Worm (Caenorhabditis elegans) whole organism, young adult: ENCODE measurements around the gene ymel-1.
A peak's percentile ranks its signal among the peaks of the same experiment; 100 is the strongest.

ENCODE experiments used
- B0019.2 ChIP-seq: fragments of 200-800 bp; sonication (Bioruptor generic); conservative IDR thresholded peaks from 2 replicates; pipeline ENCODE4 v1.3.6; 2022; ENCODE audit warnings: missing genetic modification reagents, missing genetic modification characterization, missing compliant biosample characterization
- C06A6.2 ChIP-seq: fragments of 200-800 bp; sonication (Bioruptor generic); conservative IDR thresholded peaks from 2 replicates; pipeline ENCODE4 v1.3.6; 2022; ENCODE audit warnings: missing genetic modification characterization, missing compliant biosample characterization
- C17E4.6 ChIP-seq: fragments of 200-800 bp; sonication (Bioruptor generic); IDR thresholded peaks from 2 replicates; pipeline ENCODE4 v1.3.6; 2022; ENCODE audit warnings: missing genetic modification reagents, missing genetic modification characterization, missing compliant biosample characterization
- D2030.7 ChIP-seq: fragments of 200-800 bp; sonication (Bioruptor generic); IDR thresholded peaks from 2 replicates; pipeline ENCODE4 v1.3.6; 2022; ENCODE audit warnings: missing genetic modification reagents, missing genetic modification characterization, missing compliant biosample characterization
- F23B12.7 ChIP-seq: sonication (generic microtip); optimal IDR thresholded peaks from 2 replicates; lab custom pipeline; 2017; ENCODE audit warnings: missing genetic modification characterization, mild to moderate bottlenecking, missing compliant biosample characterization, antibody characterized with exemption, moderate library complexity; ENCODE audit not compliant: insufficient read depth
- F49E8.2 ChIP-seq: sonication (generic microtip); optimal IDR thresholded peaks from 3 replicates; lab custom pipeline; 2017; ENCODE audit warnings: missing genetic modification characterization, mild to moderate bottlenecking, missing compliant biosample characterization, antibody characterized with exemption, moderate library complexity; ENCODE audit not compliant: insufficient read depth
- F55B11.4 ChIP-seq: sonication (generic microtip); optimal IDR thresholded peaks from 2 replicates; lab custom pipeline; 2016; ENCODE audit warnings: missing compliant biosample characterization, missing genetic modification characterization, borderline replicate concordance; ENCODE audit not compliant: insufficient read depth
- F57A8.1 ChIP-seq: fragments of 200-800 bp; sonication (Bioruptor generic); optimal IDR thresholded peaks from 2 replicates; lab custom pipeline; 2018; ENCODE audit warnings: mild to moderate bottlenecking, missing genetic modification characterization, moderate library complexity, missing compliant biosample characterization
- T07F8.4 ChIP-seq: sonication (generic microtip); optimal IDR thresholded peaks from 2 replicates; lab custom pipeline; 2016; ENCODE audit warnings: mild to moderate bottlenecking, missing genetic modification characterization, moderate library complexity, missing compliant biosample characterization
- Y53F4B.3 ChIP-seq: fragments of 200-800 bp; sonication (Bioruptor generic); IDR thresholded peaks from 2 replicates; pipeline ENCODE4 v1.3.6; 2022; ENCODE audit warnings: missing genetic modification reagents, missing genetic modification characterization, missing compliant biosample characterization
- Y56A3A.18 ChIP-seq: fragments of 200-800 bp; sonication (Bioruptor generic); IDR thresholded peaks from 2 replicates; pipeline ENCODE4 v1.3.6; 2022; ENCODE audit warnings: missing genetic modification reagents, missing genetic modification characterization, missing compliant biosample characterization
- Y67H2A.10 ChIP-seq: fragments of 200-800 bp; sonication (Bioruptor generic); conservative IDR thresholded peaks from 2 replicates; pipeline ENCODE4 v1.3.6; 2022; ENCODE audit warnings: missing genetic modification reagents, missing genetic modification characterization, missing compliant biosample characterization
- Y95B8A.8 ChIP-seq: fragments of 200-800 bp; sonication (Bioruptor generic); IDR thresholded peaks from 2 replicates; pipeline ENCODE4 v1.3.6; 2022; ENCODE audit warnings: missing genetic modification reagents, missing genetic modification characterization, missing compliant biosample characterization
- ZK185.1 ChIP-seq: sonication (generic microtip); optimal IDR thresholded peaks from 2 replicates; lab custom pipeline; 2016; ENCODE audit warnings: mild to moderate bottlenecking, missing genetic modification characterization, missing compliant biosample characterization; ENCODE audit not compliant: poor library complexity, severe bottlenecking
- ama-1 ChIP-seq, 3 experiments: fragments of 150-350 bp in 1 of 3; sonication (generic microtip) in 2 of 3; optimal IDR thresholded peaks; 2 replicates each; lab custom pipeline; 2014 to 2018; ENCODE audit warnings: missing biosample characterization in 2 of 3, missing genetic modification characterization in 2 of 3, missing genetic modification reagents in 2 of 3
- aptf-2 ChIP-seq: fragments of 200-800 bp; sonication (Bioruptor generic); conservative IDR thresholded peaks from 2 replicates; pipeline ENCODE4 v1.3.6; 2022; ENCODE audit warnings: missing genetic modification reagents, missing genetic modification characterization, missing compliant biosample characterization
- aptf-3 ChIP-seq: fragments of 200-800 bp; sonication (Bioruptor generic); IDR thresholded peaks from 2 replicates; pipeline ENCODE4 v1.3.6; 2022; ENCODE audit warnings: missing genetic modification characterization, missing compliant biosample characterization
- atf-7 ChIP-seq: sonication (generic microtip); optimal IDR thresholded peaks from 2 replicates; lab custom pipeline; 2017; ENCODE audit warnings: mild to moderate bottlenecking, missing genetic modification characterization, missing compliant biosample characterization
- athp-1 ChIP-seq: sonication (generic microtip); optimal IDR thresholded peaks from 2 replicates; lab custom pipeline; 2017; ENCODE audit warnings: mild to moderate bottlenecking, missing genetic modification characterization, missing compliant biosample characterization
- attf-5 ChIP-seq: fragments of 200-800 bp; sonication (Bioruptor generic); optimal IDR thresholded peaks from 2 replicates; lab custom pipeline; 2018; ENCODE audit warnings: mild to moderate bottlenecking, missing genetic modification characterization, missing compliant biosample characterization
- bed-2 ChIP-seq: fragments of 200-800 bp; sonication (Bioruptor generic); IDR thresholded peaks from 2 replicates; pipeline ENCODE4 v1.3.6; 2022; ENCODE audit warnings: missing genetic modification reagents, missing genetic modification characterization, missing compliant biosample characterization
- ceh-100 ChIP-seq: fragments of 200-800 bp; sonication (Bioruptor generic); IDR thresholded peaks from 2 replicates; pipeline ENCODE4 v1.3.6; 2022; ENCODE audit warnings: missing genetic modification reagents, missing genetic modification characterization, missing compliant biosample characterization
- ceh-79 ChIP-seq: sonication (generic microtip); optimal IDR thresholded peaks from 2 replicates; lab custom pipeline; 2017; ENCODE audit warnings: mild to moderate bottlenecking, missing genetic modification characterization, missing compliant biosample characterization
- dpl-1 ChIP-seq: fragments of 150-350 bp; optimal IDR thresholded peaks from 2 replicates; lab custom pipeline; 2014; ENCODE audit warnings: missing biosample characterization, missing genetic modification reagents, missing genetic modification characterization
- efl-1 ChIP-seq: fragments of 150-350 bp; optimal IDR thresholded peaks from 2 replicates; lab custom pipeline; 2014; ENCODE audit warnings: missing biosample characterization, missing genetic modification reagents, missing genetic modification characterization
- egl-18 ChIP-seq: fragments of 200-800 bp; sonication (Bioruptor generic); IDR thresholded peaks from 2 replicates; pipeline ENCODE4 v1.3.6; 2022; ENCODE audit warnings: missing genetic modification reagents, missing genetic modification characterization, missing compliant biosample characterization
- ekl-4 ChIP-seq: fragments of 200-800 bp; sonication (Bioruptor generic); IDR thresholded peaks from 2 replicates; pipeline ENCODE4 v1.3.6; 2022; ENCODE audit warnings: missing genetic modification reagents, missing genetic modification characterization, missing compliant biosample characterization
- ets-4 ChIP-seq: fragments of 200-800 bp; sonication (Bioruptor generic); optimal IDR thresholded peaks from 2 replicates; lab custom pipeline; 2018; ENCODE audit warnings: mild to moderate bottlenecking, missing genetic modification characterization, missing compliant biosample characterization
- hlh-12 ChIP-seq: sonication (generic microtip); optimal IDR thresholded peaks from 2 replicates; lab custom pipeline; 2016; ENCODE audit warnings: missing genetic modification characterization, missing compliant biosample characterization
- let-607 ChIP-seq, 2 experiments: fragments of 200-800 bp in 1 of 2; sonication (Bioruptor generic) in 1 of 2; sonication (generic microtip) in 1 of 2; optimal IDR thresholded peaks; 2 replicates each; lab custom pipeline; 2016 to 2018; ENCODE audit warnings: mild to moderate bottlenecking in 2 of 2, missing compliant biosample characterization in 2 of 2, missing genetic modification characterization in 2 of 2, moderate library complexity in 2 of 2, missing genotype in 1 of 2
- lin-26 ChIP-seq: fragments of 200-800 bp; sonication (Bioruptor generic); IDR thresholded peaks from 2 replicates; pipeline ENCODE4 v1.3.6; 2022; ENCODE audit warnings: missing genetic modification reagents, missing genetic modification characterization, missing compliant biosample characterization
- madf-3 ChIP-seq: fragments of 200-800 bp; sonication (Bioruptor generic); IDR thresholded peaks from 2 replicates; pipeline ENCODE4 v1.3.6; 2022; ENCODE audit warnings: missing genetic modification reagents, missing genetic modification characterization, missing compliant biosample characterization
- madf-6 ChIP-seq: fragments of 200-800 bp; sonication (Bioruptor generic); IDR thresholded peaks from 2 replicates; pipeline ENCODE4 v1.3.6; 2022; ENCODE audit warnings: missing genetic modification reagents, missing genetic modification characterization, missing compliant biosample characterization
- madf-8 ChIP-seq: fragments of 200-800 bp; sonication (Bioruptor generic); conservative IDR thresholded peaks from 2 replicates; pipeline ENCODE4 v1.3.6; 2022; ENCODE audit warnings: missing genetic modification reagents, missing genetic modification characterization, missing compliant biosample characterization
- mcd-1 ChIP-seq: fragments of 200-800 bp; sonication (Bioruptor generic); IDR thresholded peaks from 2 replicates; pipeline ENCODE4 v1.3.6; 2022; ENCODE audit warnings: missing genetic modification reagents, missing genetic modification characterization, missing compliant biosample characterization
- mxl-1 ChIP-seq: sonication (generic microtip); optimal IDR thresholded peaks from 2 replicates; lab custom pipeline; 2016; ENCODE audit warnings: missing genetic modification characterization, missing compliant biosample characterization
- nfya-2 ChIP-seq: fragments of 200-800 bp; sonication (Bioruptor generic); IDR thresholded peaks from 2 replicates; pipeline ENCODE4 v1.3.6; 2022; ENCODE audit warnings: missing genetic modification reagents, missing genetic modification characterization, missing compliant biosample characterization
- rec-8 ChIP-seq, 2 experiments: sonication (generic microtip); optimal IDR thresholded peaks; 2 replicates each; lab custom pipeline; 2016; ENCODE audit warnings: mild to moderate bottlenecking in 2 of 2, missing genetic modification characterization in 2 of 2, missing genetic modification reagents in 2 of 2, missing genotype in 2 of 2, missing biosample characterization in 1 of 2, missing compliant biosample characterization in 1 of 2, moderate library complexity in 1 of 2
- rpc-1 ChIP-seq, 2 experiments: fragments of 150-350 bp in 1 of 2; sonication (generic microtip) in 1 of 2; optimal IDR thresholded peaks; 2 replicates each; lab custom pipeline; 2014 to 2018; ENCODE audit warnings: missing biosample characterization in 1 of 2, missing genetic modification characterization in 1 of 2, missing genetic modification reagents in 1 of 2, missing genotype in 1 of 2
- sdz-38 ChIP-seq: sonication (generic microtip); optimal IDR thresholded peaks from 2 replicates; lab custom pipeline; 2016; ENCODE audit warnings: missing genotype, missing genetic modification characterization, missing compliant biosample characterization
- sea-2 ChIP-seq: fragments of 200-800 bp; sonication (Bioruptor generic); IDR thresholded peaks from 2 replicates; pipeline ENCODE4 v1.3.6; 2022; ENCODE audit warnings: missing genetic modification characterization, missing compliant biosample characterization
- snpc-3.4 ChIP-seq: sonication (generic microtip); optimal IDR thresholded peaks from 2 replicates; lab custom pipeline; 2017; ENCODE audit warnings: missing genetic modification characterization, mild to moderate bottlenecking, missing compliant biosample characterization, antibody characterized with exemption, moderate library complexity, missing genotype, missing genetic modification reagents
- tbx-9 ChIP-seq: sonication (generic microtip); optimal IDR thresholded peaks from 2 replicates; lab custom pipeline; 2016; ENCODE audit warnings: borderline replicate concordance, missing genetic modification characterization, inconsistent platforms, missing compliant biosample characterization
- unc-130 ChIP-seq: sonication (generic microtip); optimal IDR thresholded peaks from 2 replicates; lab custom pipeline; 2016; ENCODE audit warnings: missing genetic modification reagents, missing genetic modification characterization, missing compliant biosample characterization
- zim-3 ChIP-seq: sonication (generic microtip); optimal IDR thresholded peaks from 2 replicates; lab custom pipeline; 2017; ENCODE audit warnings: mild to moderate bottlenecking, missing genetic modification characterization, moderate library complexity, missing compliant biosample characterization
- ztf-22 ChIP-seq: fragments of 200-800 bp; sonication (Bioruptor generic); optimal IDR thresholded peaks from 2 replicates; lab custom pipeline; 2018; ENCODE audit warnings: mild to moderate bottlenecking, missing genetic modification characterization, moderate library complexity, missing compliant biosample characterization
- ztf-3 ChIP-seq: fragments of 200-800 bp; sonication (Bioruptor generic); optimal IDR thresholded peaks from 2 replicates; lab custom pipeline; 2018; ENCODE audit warnings: mild to moderate bottlenecking, missing genetic modification characterization, missing compliant biosample characterization

Gene ymel-1

DNA sequence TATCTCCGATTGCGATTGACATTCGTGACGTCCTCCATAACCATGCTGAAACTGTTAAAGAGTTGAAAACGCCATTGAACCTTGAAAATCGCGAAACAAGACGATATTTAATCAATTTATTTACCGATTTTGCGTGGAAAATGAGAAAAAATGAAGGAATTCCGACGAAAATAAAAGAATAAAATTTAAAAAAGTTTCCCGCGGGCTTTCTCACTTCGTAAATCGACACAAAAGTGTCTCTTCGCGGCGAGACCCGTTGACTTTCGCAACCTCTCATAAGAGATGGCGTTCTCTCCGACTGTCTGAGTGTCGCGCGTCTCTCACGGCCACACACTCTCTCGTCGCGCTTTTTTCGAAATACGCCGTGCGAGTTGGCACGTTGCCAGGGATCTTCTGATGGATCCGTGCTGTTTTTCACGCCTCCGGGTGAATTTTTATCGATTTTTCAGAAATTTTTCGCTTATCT, 8.7 kb upstream of the ymel-1 start, which contains the start of gene hat-1 (continued):
- TF ChIP-seq T07F8.4 (tag; lab: Kevin White, UChicago) = no peak
- TF ChIP-seq bed-2 = no peak
- peak; percentile 63 for TF ChIP-seq F23B12.7
- TF ChIP-seq ama-1 (optimal IDR thresholded peaks at IDR 0.05; lab: Kevin White, UChicago) = no peak
- no peak for TF ChIP-seq ama-1 (GFP tag; optimal IDR thresholded peaks at IDR 0.05; lab: Kevin White, UChicago)
- TF ChIP-seq zim-3 (tag; lab: Kevin White, UChicago) = peak; percentile 16
- peak; percentile 77 for TF ChIP-seq unc-130 (GFP tag; lab: Kevin White, UChicago)
- no peak for TF ChIP-seq F55B11.4 (tag; lab: Kevin White, UChicago)
- peak; percentile 87 for TF ChIP-seq dpl-1 (GFP tag; lab: Kevin White, UChicago)
- no peak for TF ChIP-seq tbx-9 (tag; lab: Kevin White, UChicago)
- TF ChIP-seq athp-1 = peak; percentile 97
- TF ChIP-seq D2030.7 (GFP tag; lab: Robert Waterston, UW) = peak; percentile 95
- peak in 1 of 2 experiments; percentile 55 for TF ChIP-seq rec-8 (tag; optimal IDR thresholded peaks at IDR 0.05; lab: Kevin White, UChicago)
- peak; percentile 97 for TF ChIP-seq ekl-4 (GFP tag; lab: Robert Waterston, UW)
- peak; percentile 81 to 87 for TF ChIP-seq let-607 (tag; optimal IDR thresholded peaks at IDR 0.05; lab: Kevin White, UChicago)
- TF ChIP-seq atf-7 (tag; lab: Kevin White, UChicago) = peak; percentile 92
- peak; percentile 71; the same call in 1 of the 2 replicates for TF ChIP-seq sea-2 (GFP tag; lab: Robert Waterston, UW)
- peak; percentile 97 for TF ChIP-seq B0019.2 (GFP tag; lab: Robert Waterston, UW)
- no peak for TF ChIP-seq aptf-3 (GFP tag; lab: Robert Waterston, UW)
- TF ChIP-seq ztf-3 = peak; percentile 44
- no peak for TF ChIP-seq Y53F4B.3 (GFP tag; lab: Robert Waterston, UW)
- no peak for TF ChIP-seq mxl-1 (tag; lab: Kevin White, UChicago)
- TF ChIP-seq egl-18 = 0 out of 2 replicates have a peak, but pooled peaks have one; percentile 53
- no peak for TF ChIP-seq nfya-2
- 0 out of 2 replicates have a peak, but pooled peaks have one; percentile 57 for TF ChIP-seq Y67H2A.10 (GFP tag; lab: Robert Waterston, UW)
- peak; percentile 96 for TF ChIP-seq madf-6
- 0 out of 2 replicates have a peak, but pooled peaks have one; percentile 43 for TF ChIP-seq lin-26 (GFP tag; lab: Robert Waterston, UW)
- TF ChIP-seq ztf-22 = no peak
- TF ChIP-seq madf-3 (GFP tag; lab: Robert Waterston, UW) = peak; percentile 93
- peak; percentile 91 for TF ChIP-seq C17E4.6 (GFP tag; lab: Robert Waterston, UW)
- no peak for TF ChIP-seq ets-4 (GFP tag; lab: Kevin White, UChicago)
- TF ChIP-seq aptf-2 (GFP tag; lab: Robert Waterston, UW) = peak; percentile 54
- TF ChIP-seq snpc-3.4 = peak; percentile 78
- TF ChIP-seq C06A6.2 (GFP tag; lab: Robert Waterston, UW) = peak; percentile 89
- TF ChIP-seq ceh-100 = peak; percentile 88
- no peak for TF ChIP-seq F57A8.1
- TF ChIP-seq madf-8 (GFP tag; lab: Robert Waterston, UW) = peak; percentile 84
- TF ChIP-seq attf-5 (GFP tag; lab: Kevin White, UChicago) = peak; percentile 99
- peak; percentile 92 for TF ChIP-seq Y95B8A.8
- TF ChIP-seq mcd-1 (GFP tag; lab: Robert Waterston, UW) = peak; percentile 97
- peak; percentile 79 for TF ChIP-seq F49E8.2 (tag; lab: Kevin White, UChicago)
- no peak for TF ChIP-seq ceh-79 (tag; lab: Kevin White, UChicago)
- no peak for TF ChIP-seq sdz-38 (tag; lab: Kevin White, UChicago)
- TF ChIP-seq hlh-12 (tag; lab: Kevin White, UChicago) = no peak
- TF ChIP-seq rpc-1 (optimal IDR thresholded peaks at IDR 0.05; lab: Kevin White, UChicago) = no peak
- TF ChIP-seq rpc-1 (tag; optimal IDR thresholded peaks at IDR 0.05; lab: Kevin White, UChicago) = no peak
- TF ChIP-seq efl-1 (GFP tag; lab: Kevin White, UChicago) = peak; percentile 81
- peak; percentile 90 for TF ChIP-seq Y56A3A.18 (GFP tag; lab: Robert Waterston, UW)
- no peak for TF ChIP-seq ZK185.1 (tag; lab: Kevin White, UChicago)
